Fruit fly (Drosophila melanogaster) whole organism, embryonic: ENCODE measurements around the gene CG6136.

ENCODE experiments used
- Adf1 ChIP-seq: fragments of 200-800 bp; sonication (Bioruptor generic); IDR thresholded peaks from 2 replicates; pipeline ENCODE4 v1.3.6; 2022; ENCODE audit warnings: missing biosample characterization, missing genetic modification characterization
- Antp ChIP-seq: fragments of 200-800 bp; sonication (Bioruptor generic); optimal IDR thresholded peaks from 3 replicates; lab custom pipeline; 2016; ENCODE audit warnings: missing biosample characterization, missing genetic modification characterization
- Atf3 ChIP-seq: fragments of 200-800 bp; sonication (Bioruptor generic); optimal IDR thresholded peaks from 3 replicates; lab custom pipeline; 2016; ENCODE audit warnings: missing biosample characterization, missing genetic modification characterization
- Awh ChIP-seq: fragments of 200-800 bp; sonication (Bioruptor generic); IDR thresholded peaks from 2 replicates; pipeline ENCODE4, ENCODE4 v1.3.6; 2022; ENCODE audit warnings: missing biosample characterization, missing genetic modification characterization
- B-H2 ChIP-seq: fragments of 200-800 bp; sonication (Bioruptor generic); optimal IDR thresholded peaks from 2 replicates; lab custom pipeline; 2018; ENCODE audit warnings: missing biosample characterization, mild to moderate bottlenecking, missing genetic modification characterization
- CG10366 ChIP-seq: fragments of 200-800 bp; sonication (Bioruptor generic); IDR thresholded peaks from 2 replicates; pipeline ENCODE4 v1.3.6; 2022; ENCODE audit warnings: missing biosample characterization, missing genetic modification characterization
- CG10462 ChIP-seq: fragments of 200-800 bp; sonication (Bioruptor generic); optimal IDR thresholded peaks from 2 replicates; lab custom pipeline; 2016; ENCODE audit warnings: missing biosample characterization, missing genetic modification characterization
- CG11093 ChIP-seq: fragments of 200-800 bp; sonication (Bioruptor generic); IDR thresholded peaks from 3 replicates; pipeline ENCODE4 v1.3.6; 2022; ENCODE audit warnings: missing biosample characterization, missing genetic modification characterization
- CG12744 ChIP-seq: fragments of 200-800 bp; sonication (Bioruptor generic); optimal IDR thresholded peaks from 2 replicates; lab custom pipeline; 2016; ENCODE audit warnings: missing biosample characterization, missing genetic modification characterization
- CG14441 ChIP-seq: fragments of 200-800 bp; sonication (Bioruptor generic); IDR thresholded peaks from 2 replicates; pipeline ENCODE4 v1.3.6; 2022; ENCODE audit warnings: missing biosample characterization, missing genetic modification characterization
- CG1603 ChIP-seq: fragments of 200-800 bp; sonication (Bioruptor generic); optimal IDR thresholded peaks from 2 replicates; lab custom pipeline; 2019; ENCODE audit warnings: missing biosample characterization, mild to moderate bottlenecking, missing genetic modification characterization, moderate library complexity
- CG17328 ChIP-seq: fragments of 200-800 bp; sonication (Bioruptor generic); IDR thresholded peaks from 2 replicates; pipeline ENCODE4 v1.3.6; 2022; ENCODE audit warnings: missing biosample characterization, missing genetic modification characterization
- CG17912 ChIP-seq: fragments of 200-800 bp; sonication (Bioruptor generic); optimal IDR thresholded peaks from 2 replicates; lab custom pipeline; 2018; ENCODE audit warnings: missing biosample characterization, mild to moderate bottlenecking, missing genetic modification characterization
- CG18764 ChIP-seq: fragments of 200-800 bp; sonication (Bioruptor generic); optimal IDR thresholded peaks from 3 replicates; lab custom pipeline; 2016; ENCODE audit warnings: missing biosample characterization, missing genetic modification characterization
- CG30403 ChIP-seq: fragments of 200-800 bp; sonication (Bioruptor generic); optimal IDR thresholded peaks from 3 replicates; lab custom pipeline; 2016; ENCODE audit warnings: missing biosample characterization, missing genetic modification characterization
- CG4854 ChIP-seq: fragments of 200-800 bp; sonication (Bioruptor generic); optimal IDR thresholded peaks from 2 replicates; lab custom pipeline; 2016; ENCODE audit warnings: missing biosample characterization, missing genetic modification characterization, inconsistent platforms
- CG6683 ChIP-seq: fragments of 200-800 bp; sonication (Bioruptor generic); optimal IDR thresholded peaks from 2 replicates; lab custom pipeline; 2017; ENCODE audit warnings: missing biosample characterization, mild to moderate bottlenecking, missing genetic modification characterization, missing genetic modification reagents
- Dbx ChIP-seq: fragments of 200-800 bp; sonication (Bioruptor generic); IDR thresholded peaks from 3 replicates; pipeline ENCODE4 v1.3.6; 2022; ENCODE audit warnings: missing biosample characterization, missing genetic modification characterization
- Deaf1 ChIP-seq: fragments of 200-800 bp; optimal IDR thresholded peaks from 3 replicates; lab custom pipeline; 2019; ENCODE audit warnings: missing biosample characterization, mild to moderate bottlenecking, missing genetic modification characterization, moderate library complexity
- Ets65A ChIP-seq: fragments of 200-800 bp; sonication (Bioruptor generic); peaks from one replicate; lab custom pipeline; 2016; ENCODE audit warnings: missing biosample characterization, missing genetic modification characterization
- Fer2 ChIP-seq: fragments of 200-800 bp; sonication (Bioruptor generic); optimal IDR thresholded peaks from 2 replicates; lab custom pipeline; 2018; ENCODE audit warnings: missing biosample characterization, mild to moderate bottlenecking, missing genetic modification characterization, moderate library complexity
- H2.0 ChIP-seq: fragments of 200-800 bp; sonication (Bioruptor generic); IDR thresholded peaks from 2 replicates; pipeline ENCODE4 v1.3.6; 2022; ENCODE audit warnings: missing biosample characterization, missing genetic modification characterization
- HLH54F ChIP-seq: fragments of 200-800 bp; sonication (Bioruptor generic); optimal IDR thresholded peaks from 3 replicates; lab custom pipeline; 2016; ENCODE audit warnings: missing biosample characterization, missing genetic modification characterization
- Hr78 ChIP-seq, 2 experiments: fragments of 200-800 bp in 1 of 2; fragments of >200 bp in 1 of 2; sonication (Bioruptor generic) in 1 of 2; optimal IDR thresholded peaks; 2 replicates each; lab custom pipeline; 2017 to 2019; ENCODE audit warnings: missing biosample characterization in 2 of 2, missing genetic modification characterization in 2 of 2, mild to moderate bottlenecking in 1 of 2, moderate library complexity in 1 of 2
- MESR4 ChIP-seq: fragments of 200-800 bp; sonication (Bioruptor generic); optimal IDR thresholded peaks from 2 replicates; lab custom pipeline; 2018; ENCODE audit warnings: missing biosample characterization, mild to moderate bottlenecking, missing genetic modification characterization, moderate library complexity
- Scr ChIP-seq: fragments of 200-800 bp; sonication (Bioruptor generic); IDR thresholded peaks from 2 replicates; pipeline ENCODE4 v1.3.6; 2022; ENCODE audit warnings: missing biosample characterization, missing genetic modification characterization; ENCODE audit not compliant: partially characterized antibody
- Spps ChIP-seq: fragments of 200-800 bp; sonication (Bioruptor generic); optimal IDR thresholded peaks from 2 replicates; lab custom pipeline; 2018; ENCODE audit warnings: missing biosample characterization, mild to moderate bottlenecking, missing genetic modification characterization
- Ssrp ChIP-seq: fragments of 200-800 bp; sonication (Bioruptor generic); optimal IDR thresholded peaks from 2 replicates; lab custom pipeline; 2018; ENCODE audit warnings: missing biosample characterization, mild to moderate bottlenecking, missing genetic modification characterization, moderate library complexity
- Tbp ChIP-seq: fragments of >200 bp; optimal IDR thresholded peaks from 2 replicates; lab custom pipeline; 2018; ENCODE audit warnings: missing biosample characterization, missing genetic modification characterization
- ara ChIP-seq: fragments of 200-800 bp; sonication (Bioruptor generic); IDR thresholded peaks from 2 replicates; pipeline ENCODE4 v1.3.6; 2022; ENCODE audit warnings: missing biosample characterization, missing genetic modification characterization
- cwo ChIP-seq: fragments of 200-800 bp; sonication (Bioruptor generic); optimal IDR thresholded peaks from 3 replicates; lab custom pipeline; 2017; ENCODE audit warnings: missing biosample characterization, missing genetic modification characterization, mild to moderate bottlenecking, moderate library complexity, missing genetic modification reagents
- exex ChIP-seq: fragments of 200-800 bp; sonication (Bioruptor generic); optimal IDR thresholded peaks from 4 replicates; lab custom pipeline; 2018; ENCODE audit warnings: missing biosample characterization, mild to moderate bottlenecking, missing genetic modification characterization, moderate library complexity
- eyg ChIP-seq: fragments of 200-800 bp; sonication (Bioruptor generic); optimal IDR thresholded peaks from 3 replicates; lab custom pipeline; 2016; ENCODE audit warnings: missing biosample characterization, missing genetic modification characterization
- gem ChIP-seq: fragments of 200-800 bp; sonication (Bioruptor generic); optimal IDR thresholded peaks from 2 replicates; lab custom pipeline; 2019; ENCODE audit warnings: missing biosample characterization, mild to moderate bottlenecking, missing genetic modification characterization, moderate library complexity
- gsb-n ChIP-seq: fragments of 200-800 bp; sonication (Bioruptor generic); optimal IDR thresholded peaks from 3 replicates; lab custom pipeline; 2018; ENCODE audit warnings: missing biosample characterization, mild to moderate bottlenecking, missing genetic modification characterization
- ken ChIP-seq: fragments of 200-800 bp; sonication (Bioruptor generic); IDR thresholded peaks from 3 replicates; pipeline ENCODE4 v1.3.6; 2022; ENCODE audit warnings: missing biosample characterization, missing genetic modification characterization
- knrl ChIP-seq: fragments of 200-800 bp; sonication (Bioruptor generic); IDR thresholded peaks from 3 replicates; pipeline ENCODE4 v1.3.6; 2022; ENCODE audit warnings: missing biosample characterization, missing genetic modification characterization; ENCODE audit not compliant: partially characterized antibody
- lilli ChIP-seq: fragments of 200-800 bp; sonication (Bioruptor generic); optimal IDR thresholded peaks from 3 replicates; lab custom pipeline; 2016; ENCODE audit warnings: missing biosample characterization, missing genetic modification characterization
- lola ChIP-seq, 3 experiments: fragments of >200 bp in 2 of 3; fragments of 200-800 bp in 1 of 3; sonication (Bioruptor generic) in 1 of 3; optimal IDR thresholded peaks; 2 replicates each; lab custom pipeline; 2017 to 2019; ENCODE audit warnings: missing biosample characterization in 3 of 3, missing genetic modification characterization in 3 of 3, mild to moderate bottlenecking in 1 of 3, moderate library complexity in 1 of 3
- pan ChIP-seq, 4 experiments: fragments of >200 bp in 3 of 4; fragments of 200-800 bp in 1 of 4; sonication (Bioruptor generic) in 1 of 4; optimal IDR thresholded peaks in 3 of 4; IDR thresholded peaks in 1 of 4; 2 replicates each; pipeline versions ENCODE4 v1.3.6 to Lab custom; 2017 to 2022; ENCODE audit warnings: missing biosample characterization in 2 of 4, missing genetic modification characterization in 2 of 4, mixed read lengths in 1 of 4
- peb ChIP-seq: fragments of 200-800 bp; sonication (Bioruptor generic); IDR thresholded peaks from 2 replicates; pipeline ENCODE4 v1.3.6; 2022; ENCODE audit warnings: missing biosample characterization, missing genetic modification characterization
- schlank ChIP-seq: fragments of 200-800 bp; sonication (Bioruptor generic); optimal IDR thresholded peaks from 2 replicates; lab custom pipeline; 2018; ENCODE audit warnings: missing biosample characterization, mild to moderate bottlenecking, missing genetic modification characterization
- sens-2 ChIP-seq: fragments of 200-800 bp; sonication (Bioruptor generic); IDR thresholded peaks from 2 replicates; pipeline ENCODE4 v1.3.6; 2022; ENCODE audit warnings: missing biosample characterization, missing genetic modification characterization
- slbo ChIP-seq: fragments of 200-800 bp; sonication (Bioruptor generic); IDR thresholded peaks from 2 replicates; pipeline ENCODE4 v1.3.6; 2022; ENCODE audit warnings: missing biosample characterization, missing genetic modification characterization
- stwl ChIP-seq: fragments of 200-800 bp; sonication (Bioruptor generic); optimal IDR thresholded peaks from 3 replicates; lab custom pipeline; 2018; ENCODE audit warnings: missing biosample characterization, mild to moderate bottlenecking, missing genetic modification characterization, moderate library complexity
- tx ChIP-seq: fragments of 200-800 bp; sonication (Bioruptor generic); optimal IDR thresholded peaks from 2 replicates; lab custom pipeline; 2016; ENCODE audit warnings: missing biosample characterization, missing genetic modification characterization
- usp ChIP-seq: fragments of >200 bp; optimal IDR thresholded peaks from 2 replicates; lab custom pipeline; 2017; ENCODE audit warnings: missing biosample characterization, missing genetic modification characterization
- zfh1 ChIP-seq: fragments of 200-800 bp; sonication (Bioruptor generic); IDR thresholded peaks from 3 replicates; pipeline ENCODE4 v1.3.6; 2022; ENCODE audit warnings: missing biosample characterization, missing genetic modification characterization

The CG6136 gene

dm6 chr3R:15356645-15357431 lies 15.2 kb downstream of the CG6136 start, which contains the start of the genes Atg4b and Hibch (continued):
- no peak for TF ChIP-seq pan (optimal IDR thresholded peaks at IDR 0.05; lab: Kevin White, UChicago)
- TF ChIP-seq pan (GFP tag; optimal IDR thresholded peaks at IDR 0.05 in 1 of 2, IDR thresholded peaks at IDR 0.05 in 1 of 2) = peak in 1 of 2 experiments; percentile 83
- no peak for TF ChIP-seq Hr78 (GFP tag; optimal IDR thresholded peaks at IDR 0.05; lab: Kevin White, UChicago)
- peak; percentile 79 for TF ChIP-seq MESR4 (GFP tag; lab: Kevin White, UChicago)
- TF ChIP-seq H2.0 (GFP tag; lab: Robert Waterston, UW) = peak; percentile 60
- peak; percentile 87 for TF ChIP-seq exex (tag; lab: Kevin White, UChicago)
- TF ChIP-seq CG10462 = peak; percentile 57
- peak; percentile 81 for TF ChIP-seq Dbx
- TF ChIP-seq Atf3 = no peak
- TF ChIP-seq lilli = peak; percentile 74
- peak; percentile 62; the same call in 2 of the 3 replicates for TF ChIP-seq zfh1
- TF ChIP-seq CG30403 (GFP tag; lab: Kevin White, UChicago) = peak; percentile 91
- TF ChIP-seq Fer2 = peak; percentile 86
- peak; percentile 16 for TF ChIP-seq CG4854 (GFP tag; lab: Kevin White, UChicago)
- TF ChIP-seq schlank (tag; lab: Kevin White, UChicago) = peak; percentile 18
- TF ChIP-seq Deaf1 = no peak
- TF ChIP-seq Spps = peak; percentile 65
- no peak for TF ChIP-seq usp
- 0 out of 2 replicates have a peak, but pooled peaks have one; percentile 47 for TF ChIP-seq Awh (GFP tag; lab: Robert Waterston, UW)
- TF ChIP-seq ken = peak; percentile 78; the same call in 2 of the 3 replicates
- 0 out of 2 replicates have a peak, but pooled peaks have one; percentile 26 for TF ChIP-seq sens-2 (GFP tag; lab: Robert Waterston, UW)
- TF ChIP-seq eyg (GFP tag; lab: Kevin White, UChicago) = no peak
- peak; percentile 78 for TF ChIP-seq CG14441 (GFP tag; lab: Robert Waterston, UW)
- TF ChIP-seq gem = peak; percentile 92
- TF ChIP-seq peb (GFP tag; lab: Robert Waterston, UW) = peak; percentile 29; the same call in 1 of the 2 replicates
- no peak for TF ChIP-seq gsb-n (tag; lab: Kevin White, UChicago)
- TF ChIP-seq Adf1 = peak; percentile 43; the same call in 1 of the 2 replicates
- TF ChIP-seq CG11093 (GFP tag; lab: Robert Waterston, UW) = peak; percentile 73; the same call in 2 of the 3 replicates
- peak; percentile 88 for TF ChIP-seq B-H2
- no peak for TF ChIP-seq CG12744 (GFP tag; lab: Kevin White, UChicago)
- no peak for TF ChIP-seq Antp (GFP tag; lab: Kevin White, UChicago)
- peak; percentile 79 for TF ChIP-seq cwo (GFP tag; lab: Kevin White, UChicago)
- peak in 1 of 3 experiments; percentile 86 for TF ChIP-seq lola (GFP tag; optimal IDR thresholded peaks at IDR 0.05; lab: Kevin White, UChicago)
- TF ChIP-seq slbo = peak; percentile 91
- peak; percentile 23 for TF ChIP-seq tx (GFP tag; lab: Kevin White, UChicago)
- TF ChIP-seq CG17912 (GFP tag; lab: Kevin White, UChicago) = no peak
- TF ChIP-seq stwl = peak; percentile 51
- TF ChIP-seq Scr (GFP tag; lab: Robert Waterston, UW) = peak; percentile 22; the same call in 1 of the 2 replicates
- TF ChIP-seq Ssrp (tag; lab: Kevin White, UChicago) = peak; percentile 85
- peak; percentile 89 for TF ChIP-seq Ets65A (GFP tag; lab: Kevin White, UChicago)
- peak; percentile 78 for TF ChIP-seq CG1603 (tag; lab: Kevin White, UChicago)
- peak; percentile 68 for TF ChIP-seq CG6683 (GFP tag; lab: Kevin White, UChicago)
- peak; percentile 71; the same call in 1 of the 2 replicates for TF ChIP-seq ara
- 0 out of 3 replicates have a peak, but pooled peaks have one; percentile 20 for TF ChIP-seq knrl
- TF ChIP-seq CG18764 (GFP tag; lab: Kevin White, UChicago) = peak; percentile 73
- peak; percentile 74 for TF ChIP-seq CG10366 (GFP tag; lab: Robert Waterston, UW)
- TF ChIP-seq HLH54F (GFP tag; lab: Kevin White, UChicago) = peak; percentile 40
- TF ChIP-seq Tbp = no peak
- no peak; the same call in 1 of the 2 replicates for TF ChIP-seq CG17328 (GFP tag; lab: Robert Waterston, UW)
